Worm (Caenorhabditis elegans) whole organism, late embryonic: ENCODE results near the gene ugt-33.

ENCODE experiments used
- F13H6.1 ChIP-seq: sonication (generic microtip); optimal IDR thresholded peaks from 2 replicates; lab custom pipeline; 2016; ENCODE audit warnings: missing genetic modification characterization, missing compliant biosample characterization
- K02D7.2 ChIP-seq: sonication (generic microtip); optimal IDR thresholded peaks from 2 replicates; lab custom pipeline; 2017; ENCODE audit warnings: mild to moderate bottlenecking, missing genetic modification characterization, missing compliant biosample characterization
- K09A11.1 ChIP-seq: sonication (generic microtip); optimal IDR thresholded peaks from 2 replicates; lab custom pipeline; 2017; ENCODE audit warnings: antibody characterized with exemption, mild to moderate bottlenecking, missing genetic modification characterization, missing compliant biosample characterization; ENCODE audit not compliant: insufficient read depth
- Y22D7AL.16 ChIP-seq: sonication (generic microtip); optimal IDR thresholded peaks from 2 replicates; lab custom pipeline; 2016; ENCODE audit warnings: missing genetic modification characterization, missing compliant biosample characterization
- ahr-1 ChIP-seq: sonication (generic microtip); optimal IDR thresholded peaks from 2 replicates; lab custom pipeline; 2016; ENCODE audit warnings: missing genetic modification characterization, missing compliant biosample characterization
- ama-1 ChIP-seq: fragments of 150-350 bp; optimal IDR thresholded peaks from 2 replicates; lab custom pipeline; 2014
- ceh-18 ChIP-seq: sonication (generic microtip); optimal IDR thresholded peaks from 2 replicates; lab custom pipeline; 2016; ENCODE audit warnings: missing genetic modification characterization, missing compliant biosample characterization
- ceh-24 ChIP-seq: sonication (generic microtip); optimal IDR thresholded peaks from 2 replicates; lab custom pipeline; 2016; ENCODE audit warnings: mild to moderate bottlenecking, missing genetic modification characterization, missing compliant biosample characterization
- ceh-30 ChIP-seq: fragments of 150-350 bp; optimal IDR thresholded peaks from 2 replicates; lab custom pipeline; 2014; ENCODE audit warnings: missing biosample characterization, missing genetic modification characterization
- ceh-34 ChIP-seq: sonication (generic microtip); optimal IDR thresholded peaks from 2 replicates; lab custom pipeline; 2016; ENCODE audit warnings: mild to moderate bottlenecking, missing genetic modification characterization, missing compliant biosample characterization
- che-1 ChIP-seq: sonication (generic microtip); optimal IDR thresholded peaks from 2 replicates; lab custom pipeline; 2016; ENCODE audit warnings: mild to moderate bottlenecking, missing genetic modification characterization, missing compliant biosample characterization
- dve-1 ChIP-seq: sonication (generic microtip); optimal IDR thresholded peaks from 2 replicates; lab custom pipeline; 2017; ENCODE audit warnings: antibody characterized with exemption, mild to moderate bottlenecking, missing genetic modification characterization, missing compliant biosample characterization
- elt-2 ChIP-seq: sonication (generic microtip); optimal IDR thresholded peaks from 2 replicates; lab custom pipeline; 2016; ENCODE audit warnings: missing genetic modification reagents, missing genetic modification characterization, missing compliant biosample characterization
- elt-4 ChIP-seq: sonication (generic microtip); optimal IDR thresholded peaks from 2 replicates; lab custom pipeline; 2016; ENCODE audit warnings: missing genetic modification characterization, missing compliant biosample characterization
- eyg-1 ChIP-seq: sonication (generic microtip); optimal IDR thresholded peaks from 2 replicates; lab custom pipeline; 2016; ENCODE audit warnings: missing genotype, missing genetic modification characterization, missing compliant biosample characterization
- fax-1 ChIP-seq: sonication (generic microtip); optimal IDR thresholded peaks from 2 replicates; lab custom pipeline; 2016; ENCODE audit warnings: missing genotype, missing genetic modification characterization, missing compliant biosample characterization
- fkh-10 ChIP-seq: fragments of 150-350 bp; optimal IDR thresholded peaks from 2 replicates; lab custom pipeline; 2014; ENCODE audit warnings: missing biosample characterization, missing genetic modification reagents, missing genetic modification characterization
- gmeb-2 ChIP-seq: sonication (generic microtip); optimal IDR thresholded peaks from 2 replicates; lab custom pipeline; 2016; ENCODE audit warnings: missing genetic modification characterization, inconsistent platforms, missing compliant biosample characterization
- hlh-15 ChIP-seq: sonication (generic microtip); optimal IDR thresholded peaks from 2 replicates; lab custom pipeline; 2016; ENCODE audit warnings: missing genetic modification characterization, missing compliant biosample characterization
- hlh-30 ChIP-seq: sonication (generic microtip); optimal IDR thresholded peaks from 2 replicates; lab custom pipeline; 2017; ENCODE audit warnings: antibody characterized with exemption, missing genetic modification characterization, missing compliant biosample characterization; ENCODE audit not compliant: insufficient read depth
- hlh-8 ChIP-seq: sonication (generic microtip); optimal IDR thresholded peaks from 2 replicates; lab custom pipeline; 2016; ENCODE audit warnings: missing genotype, missing genetic modification characterization, missing compliant biosample characterization
- lim-6 ChIP-seq: sonication (generic microtip); optimal IDR thresholded peaks from 2 replicates; lab custom pipeline; 2016; ENCODE audit warnings: missing genetic modification characterization, missing compliant biosample characterization
- lin-11 ChIP-seq: fragments of 200-800 bp; sonication (Bioruptor generic); optimal IDR thresholded peaks from 2 replicates; lab custom pipeline; 2018; ENCODE audit warnings: mild to moderate bottlenecking, missing genetic modification characterization, missing compliant biosample characterization
- nfya-1 ChIP-seq: sonication (generic microtip); optimal IDR thresholded peaks from 2 replicates; lab custom pipeline; 2017; ENCODE audit warnings: missing genetic modification characterization, mild to moderate bottlenecking, missing compliant biosample characterization, antibody characterized with exemption, moderate library complexity
- nhr-11 ChIP-seq: fragments of 150-350 bp; optimal IDR thresholded peaks from 2 replicates; lab custom pipeline; 2014; ENCODE audit warnings: missing biosample characterization, missing genetic modification characterization
- npax-4 ChIP-seq: sonication (generic microtip); optimal IDR thresholded peaks from 2 replicates; lab custom pipeline; 2016; ENCODE audit warnings: missing genetic modification characterization, missing compliant biosample characterization
- pat-9 ChIP-seq: fragments of 200-800 bp; sonication (Bioruptor generic); optimal IDR thresholded peaks from 2 replicates; lab custom pipeline; 2018; ENCODE audit warnings: mild to moderate bottlenecking, missing genetic modification characterization, moderate library complexity, missing compliant biosample characterization
- pax-1 ChIP-seq: fragments of 150-350 bp; optimal IDR thresholded peaks from 2 replicates; lab custom pipeline; 2014; ENCODE audit warnings: missing biosample characterization, missing genetic modification characterization
- pha-2 ChIP-seq: sonication (generic microtip); optimal IDR thresholded peaks from 2 replicates; lab custom pipeline; 2017; ENCODE audit warnings: mild to moderate bottlenecking, missing genetic modification characterization, missing compliant biosample characterization
- pha-4 ChIP-seq: fragments of 150-350 bp; optimal IDR thresholded peaks from 2 replicates; lab custom pipeline; 2018; ENCODE audit warnings: missing biosample characterization, missing genetic modification reagents, missing genetic modification characterization
- pros-1 ChIP-seq: fragments of 150-350 bp; optimal IDR thresholded peaks from 2 replicates; lab custom pipeline; 2014; ENCODE audit warnings: missing biosample characterization, missing genetic modification reagents, missing genetic modification characterization
- ref-2 ChIP-seq: sonication (generic microtip); optimal IDR thresholded peaks from 2 replicates; lab custom pipeline; 2016; ENCODE audit warnings: missing genetic modification characterization, missing compliant biosample characterization
- sdc-2 ChIP-seq: sonication (generic microtip); optimal IDR thresholded peaks from 2 replicates; lab custom pipeline; 2016; ENCODE audit warnings: missing genotype, missing genetic modification characterization, missing compliant biosample characterization
- sox-4 ChIP-seq: sonication (generic microtip); optimal IDR thresholded peaks from 2 replicates; lab custom pipeline; 2017; ENCODE audit warnings: mild to moderate bottlenecking, missing genetic modification characterization, inconsistent platforms, missing compliant biosample characterization
- syd-9 ChIP-seq: sonication (generic microtip); optimal IDR thresholded peaks from 2 replicates; lab custom pipeline; 2016; ENCODE audit warnings: mild to moderate bottlenecking, missing genetic modification characterization, moderate library complexity, missing compliant biosample characterization
- tbx-2 ChIP-seq: sonication (generic microtip); optimal IDR thresholded peaks from 2 replicates; lab custom pipeline; 2016; ENCODE audit warnings: missing genetic modification characterization, missing compliant biosample characterization
- tbx-7 ChIP-seq: sonication (generic microtip); optimal IDR thresholded peaks from 2 replicates; lab custom pipeline; 2016; ENCODE audit warnings: missing genotype, missing genetic modification characterization, missing compliant biosample characterization
- ttx-3 ChIP-seq: sonication (generic microtip); optimal IDR thresholded peaks from 2 replicates; lab custom pipeline; 2016; ENCODE audit warnings: missing genetic modification reagents, missing genetic modification characterization, missing compliant biosample characterization
- unc-3 ChIP-seq, 2 experiments: fragments of 200-800 bp in 1 of 2; sonication (Bioruptor generic) in 1 of 2; sonication (generic microtip) in 1 of 2; conservative IDR thresholded peaks in 1 of 2; optimal IDR thresholded peaks in 1 of 2; 2 replicates each; pipeline versions ENCODE4 v1.3.6 to Lab custom; 2016 to 2022; ENCODE audit warnings: missing compliant biosample characterization in 2 of 2, missing genetic modification characterization in 2 of 2, missing genetic modification reagents in 1 of 2
- unc-42 ChIP-seq: sonication (generic microtip); optimal IDR thresholded peaks from 2 replicates; lab custom pipeline; 2016; ENCODE audit warnings: missing genotype, missing genetic modification characterization, missing compliant biosample characterization
- zip-5 ChIP-seq: sonication (generic microtip); optimal IDR thresholded peaks from 2 replicates; lab custom pipeline; 2016; ENCODE audit warnings: missing genetic modification characterization, missing compliant biosample characterization

ugt-33 gene

ce11 chrV:10468190-10468589 lies 25.0 kb upstream of the ugt-33 start, which contains the start of gene egl-9:
Gene egl-9 (plus strand): TSS chrV:10468517.
- TF ChIP-seq pax-1 (no peak), sox-4 (tag; lab: Kevin White, UChicago) (no peak), eyg-1 (tag; lab: Kevin White, UChicago) (no peak)

ce11 chrV:10468709-10469108 lies 24.5 kb upstream of the ugt-33 start:
- TF ChIP-seq hlh-30 (tag; lab: Kevin White, UChicago) (no peak), tbx-7 (tag; lab: Kevin White, UChicago) (no peak), pat-9 (no peak), Y22D7AL.16 (tag; lab: Kevin White, UChicago) (no peak), gmeb-2 (tag; lab: Kevin White, UChicago) (no peak), ttx-3 (tag; lab: Kevin White, UChicago) (no peak), nhr-11 (no peak), sdc-2 (tag; lab: Kevin White, UChicago) (no peak), npax-4 (tag; lab: Kevin White, UChicago) (no peak), ama-1 (lab: Kevin White, UChicago) (no peak), unc-3 (GFP tag; conservative IDR thresholded peaks at IDR 0.05; lab: Robert Waterston, UW) (no peak), unc-3 (tag; optimal IDR thresholded peaks at IDR 0.05; lab: Kevin White, UChicago) (no peak), lim-6 (tag; lab: Kevin White, UChicago) (no peak), ceh-18 (tag; lab: Kevin White, UChicago) (no peak), pha-2 (no peak), che-1 (no peak), ahr-1 (tag; lab: Kevin White, UChicago) (no peak), F13H6.1 (tag; lab: Kevin White, UChicago) (no peak), tbx-2 (tag; lab: Kevin White, UChicago) (no peak), K09A11.1 (no peak), K02D7.2 (tag; lab: Kevin White, UChicago) (no peak)
- TF ChIP-seq, all 69 proteins: peak for 0

- TF ChIP-seq ref-2 (tag; lab: Kevin White, UChicago) (no peak), ceh-34 (tag; lab: Kevin White, UChicago) (no peak), syd-9 (tag; lab: Kevin White, UChicago) (no peak), lin-11 (tag; lab: Kevin White, UChicago) (no peak), fkh-10 (GFP tag; lab: Kevin White, UChicago) (no peak), ceh-30 (no peak), elt-2 (tag; lab: Kevin White, UChicago) (no peak), zip-5 (no peak), hlh-15 (tag; lab: Kevin White, UChicago) (no peak), sdc-2 (tag; lab: Kevin White, UChicago) (no peak), dve-1 (no peak), elt-4 (tag; lab: Kevin White, UChicago) (no peak), ceh-24 (tag; lab: Kevin White, UChicago) (no peak), pros-1 (no peak), ttx-3 (tag; lab: Kevin White, UChicago) (no peak), nhr-11 (no peak)
Observed at ce11 chrV:10469845-10470244, 23.4 kb upstream of the ugt-33 start.

- TF ChIP-seq eyg-1 (tag; lab: Kevin White, UChicago), result no peak
- no peak for TF ChIP-seq unc-3 (GFP tag; conservative IDR thresholded peaks at IDR 0.05; lab: Robert Waterston, UW)
- no peak for TF ChIP-seq unc-3 (tag; optimal IDR thresholded peaks at IDR 0.05; lab: Kevin White, UChicago)
- no peak for TF ChIP-seq npax-4 (tag; lab: Kevin White, UChicago)
- no peak for TF ChIP-seq fkh-10 (GFP tag; lab: Kevin White, UChicago)
- TF ChIP-seq hlh-8 (tag; lab: Kevin White, UChicago), result no peak
- no peak for TF ChIP-seq pha-2
- TF ChIP-seq nfya-1 (tag; lab: Kevin White, UChicago), result no peak
- TF ChIP-seq unc-42 (tag; lab: Kevin White, UChicago), result no peak
- TF ChIP-seq pat-9, result no peak
- no peak for TF ChIP-seq pax-1
- TF ChIP-seq sox-4 (tag; lab: Kevin White, UChicago), result no peak
- TF ChIP-seq pha-4 (tag; lab: Kevin White, UChicago), result no peak
- TF ChIP-seq fax-1 (tag; lab: Kevin White, UChicago), result no peak
Observed at ce11 chrV:10471007-10471406, 22.2 kb upstream of the ugt-33 start.
